Comparison of ENCODE assay signal across 4 fruit fly cellular contexts in genomic region chr3L:12432392-12433012, dm6.
TF ChIP-seq lines count a peak whose summit lies in the region.

toe (minus strand) TSS chr3L:12432668.

- TF ChIP-seq CTCF in whole organism, embryonic (GFP tag; optimal IDR thresholded peaks at IDR 0.05; lab: Kevin White, UChicago), result no peak

TF ChIP-seq in whole organism, adult, 20 proteins besides CTCF, POLR2A, EP300 and RAD21:
- no peak for TF ChIP-seq CG33017 (tag; optimal IDR thresholded peaks at IDR 0.05; lab: Kevin White, UChicago)
- TF ChIP-seq CG1620 (GFP tag; optimal IDR thresholded peaks at IDR 0.05; lab: Kevin White, UChicago), result no peak
- TF ChIP-seq toe (GFP tag; optimal IDR thresholded peaks at IDR 0.05; lab: Kevin White, UChicago), result peak; percentile 43

TF ChIP-seq in whole organism, embryonic, 481 proteins besides CTCF, POLR2A, EP300 and RAD21:
- TF ChIP-seq tx (GFP tag; optimal IDR thresholded peaks at IDR 0.05; lab: Kevin White, UChicago) (no peak), ci (GFP tag; IDR thresholded peaks at IDR 0.05; lab: Robert Waterston, UW) (0 out of 3 replicates have a peak, but pooled peaks have one; percentile 5), disco-r (GFP tag; optimal IDR thresholded peaks at IDR 0.05; lab: Kevin White, UChicago) (no peak), Nf-YC (tag; optimal IDR thresholded peaks at IDR 0.05; lab: Kevin White, UChicago) (peak; percentile 53), Nf-YA (GFP tag; IDR thresholded peaks at IDR 0.05; lab: Robert Waterston, UW) (no peak), Abd-B (GFP tag; optimal IDR thresholded peaks at IDR 0.05; lab: Kevin White, UChicago) (no peak), CG8478 (optimal IDR thresholded peaks at IDR 0.05; lab: Kevin White, UChicago) (no peak), CG8290 (GFP tag; optimal IDR thresholded peaks at IDR 0.05; lab: Kevin White, UChicago) (no peak), CG8290 (tag; optimal IDR thresholded peaks at IDR 0.05; lab: Kevin White, UChicago) (no peak), CG15514 (GFP tag; optimal IDR thresholded peaks at IDR 0.05; lab: Kevin White, UChicago) (no peak), sqz (GFP tag; optimal IDR thresholded peaks at IDR 0.05; lab: Kevin White, UChicago) (peak; percentile 75), Dek (tag; optimal IDR thresholded peaks at IDR 0.05; lab: Kevin White, UChicago) (no peak), gce (GFP tag; IDR thresholded peaks at IDR 0.05; lab: Robert Waterston, UW) (0 out of 3 replicates have a peak, but pooled peaks have one; percentile 32), z (GFP tag; IDR thresholded peaks at IDR 0.05; lab: Robert Waterston, UW) (peak; percentile 96), ems (GFP tag; optimal IDR thresholded peaks at IDR 0.05; lab: Kevin White, UChicago) (no peak), Hr3 (GFP tag; optimal IDR thresholded peaks at IDR 0.05; lab: Kevin White, UChicago) (no peak), chinmo (GFP tag; IDR thresholded peaks at IDR 0.05; lab: Robert Waterston, UW; ENCODE audit: partially characterized antibody) (0 out of 4 replicates have a peak, but pooled peaks have one; percentile 35), CG32772 (GFP tag; IDR thresholded peaks at IDR 0.05; lab: Robert Waterston, UW) (0 out of 2 replicates have a peak, but pooled peaks have one; percentile 10), CG43689 (GFP tag; IDR thresholded peaks at IDR 0.05; lab: Robert Waterston, UW) (no peak), Nf-YB (GFP tag; optimal IDR thresholded peaks at IDR 0.05; lab: Kevin White, UChicago) (peak; percentile 85), cg (GFP tag; optimal IDR thresholded peaks at IDR 0.05; lab: Kevin White, UChicago) (peak; percentile 80)

TF ChIP-seq in whole organism, prepupa, 60 proteins besides CTCF, POLR2A, EP300 and RAD21:
- TF ChIP-seq CG6163 (GFP tag; IDR thresholded peaks at IDR 0.05; lab: Robert Waterston, UW) (0 out of 3 replicates have a peak, but pooled peaks have one; percentile 7), CG3919 (GFP tag; optimal IDR thresholded peaks at IDR 0.05; lab: Kevin White, UChicago) (peak; percentile 61), Eip78C (GFP tag; lab: Kevin White, UChicago) (no peak), eg (GFP tag; IDR thresholded peaks at IDR 0.05; lab: Robert Waterston, UW) (peak; percentile 30; the same call in 1 of the 3 replicates)

TF ChIP-seq in whole organism, wandering third instar larva, 38 proteins besides CTCF, POLR2A, EP300 and RAD21:
- TF ChIP-seq dmrt93B (GFP tag; optimal IDR thresholded peaks at IDR 0.05; lab: Kevin White, UChicago), result no peak
- TF ChIP-seq tai (GFP tag; optimal IDR thresholded peaks at IDR 0.05; lab: Kevin White, UChicago), result no peak
- TF ChIP-seq Dfd (GFP tag; optimal IDR thresholded peaks at IDR 0.05; lab: Kevin White, UChicago), result peak; percentile 93
